Comparison of ENCODE assay signal across 3 fruit fly cellular contexts in the genomic region with DNA sequence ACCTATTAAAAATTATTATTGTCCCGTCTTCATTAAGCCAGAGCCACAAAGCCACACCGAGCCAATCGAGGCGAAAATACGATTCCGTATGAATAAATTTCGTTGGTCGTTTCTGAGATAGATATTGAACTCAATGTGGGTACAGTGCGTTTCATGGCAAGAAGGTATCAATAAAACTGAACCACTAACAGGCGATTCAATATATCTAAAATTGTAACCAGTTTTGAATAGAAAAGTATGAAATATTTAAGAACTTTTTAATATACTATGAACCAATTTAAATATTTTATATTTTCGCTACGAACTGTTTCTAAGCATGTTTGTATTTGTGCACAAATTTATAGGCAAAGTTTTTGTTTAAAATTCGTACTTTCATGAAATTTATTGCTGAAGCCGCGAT.
TF ChIP-seq lines count a peak whose summit lies in the region.

No protein-coding gene starts in this region.

- TF ChIP-seq CTCF in whole organism, embryonic (GFP tag; optimal IDR thresholded peaks at IDR 0.05; lab: Kevin White, UChicago): no peak

TF ChIP-seq in whole organism, embryonic, 481 proteins besides CTCF, POLR2A, EP300 and RAD21 (continues in another document):
- TF ChIP-seq CG13624 (GFP tag; optimal IDR thresholded peaks at IDR 0.05; lab: Kevin White, UChicago) (peak; percentile 46), Ptx1 (GFP tag; IDR thresholded peaks at IDR 0.05; lab: Robert Waterston, UW) (peak; percentile 67), CG30403 (GFP tag; optimal IDR thresholded peaks at IDR 0.05; lab: Kevin White, UChicago) (peak; percentile 65), Aef1 (GFP tag; IDR thresholded peaks at IDR 0.05; lab: Robert Waterston, UW) (peak; percentile 45; the same call in 1 of the 3 replicates), CG16813 (GFP tag; IDR thresholded peaks at IDR 0.05; lab: Robert Waterston, UW; ENCODE audit: partially characterized antibody) (no peak), CG30431 (GFP tag; optimal IDR thresholded peaks at IDR 0.05; lab: Kevin White, UChicago) (no peak), Bdp1 (GFP tag; optimal IDR thresholded peaks at IDR 0.05; lab: Kevin White, UChicago) (no peak), Dip3 (GFP tag; optimal IDR thresholded peaks at IDR 0.05; lab: Kevin White, UChicago) (peak; percentile 27), Max (GFP tag; optimal IDR thresholded peaks at IDR 0.05; lab: Kevin White, UChicago) (no peak), fu2 (GFP tag; optimal IDR thresholded peaks at IDR 0.05; lab: Kevin White, UChicago) (peak; percentile 22), CG30020 (tag; optimal IDR thresholded peaks at IDR 0.05; lab: Kevin White, UChicago) (no peak), NfI (GFP tag; optimal IDR thresholded peaks at IDR 0.05; lab: Kevin White, UChicago) (peak; percentile 13), Opbp (GFP tag; IDR thresholded peaks at IDR 0.05; lab: Robert Waterston, UW; ENCODE audit: partially characterized antibody) (no peak), Blimp-1 (GFP tag; optimal IDR thresholded peaks at IDR 0.05; lab: Kevin White, UChicago) (no peak), CG7357 (GFP tag; IDR thresholded peaks at IDR 0.05; lab: Robert Waterston, UW) (peak; percentile 49; the same call in 1 of the 3 replicates), Atf-2 (GFP tag; optimal IDR thresholded peaks at IDR 0.05; lab: Kevin White, UChicago) (no peak), run (tag; optimal IDR thresholded peaks at IDR 0.05; lab: Kevin White, UChicago) (no peak), ara (GFP tag; IDR thresholded peaks at IDR 0.05; lab: Robert Waterston, UW) (no peak), CG17829 (tag; optimal IDR thresholded peaks at IDR 0.05; lab: Kevin White, UChicago) (no peak), Sin3A (optimal IDR thresholded peaks at IDR 0.05; lab: Kevin White, UChicago) (no peak), chif (GFP tag; optimal IDR thresholded peaks at IDR 0.05; lab: Kevin White, UChicago) (no peak), Kr (GFP tag; optimal IDR thresholded peaks at IDR 0.05; lab: Kevin White, UChicago) (no peak), jing (GFP tag; optimal IDR thresholded peaks at IDR 0.05; lab: Kevin White, UChicago) (no peak), CG18262 (tag; optimal IDR thresholded peaks at IDR 0.05; lab: Kevin White, UChicago) (no peak), Mad (GFP tag; optimal IDR thresholded peaks at IDR 0.05; lab: Kevin White, UChicago) (peak; percentile 4), Dad (GFP tag; optimal IDR thresholded peaks at IDR 0.05; lab: Kevin White, UChicago) (no peak), CG4424 (GFP tag; optimal IDR thresholded peaks at IDR 0.05; lab: Kevin White, UChicago) (no peak), zen (tag; optimal IDR thresholded peaks at IDR 0.05; lab: Kevin White, UChicago) (no peak), amos (GFP tag; IDR thresholded peaks at IDR 0.05; lab: Robert Waterston, UW; ENCODE audit: partially characterized antibody) (no peak)

TF ChIP-seq in whole organism, prepupa, 60 proteins besides CTCF, POLR2A, EP300 and RAD21:
- TF ChIP-seq eg (GFP tag; IDR thresholded peaks at IDR 0.05; lab: Robert Waterston, UW) (0 out of 3 replicates have a peak, but pooled peaks have one; percentile 14), Eip78C (GFP tag; lab: Kevin White, UChicago) (peak; percentile 24), Sox15 (GFP tag; optimal IDR thresholded peaks at IDR 0.05; lab: Kevin White, UChicago) (no peak)

TF ChIP-seq in whole organism, wandering third instar larva, 38 proteins besides CTCF, POLR2A, EP300 and RAD21:
- TF ChIP-seq sv (GFP tag; optimal IDR thresholded peaks at IDR 0.05; lab: Kevin White, UChicago): peak; percentile 70
- TF ChIP-seq Sp1 (GFP tag; optimal IDR thresholded peaks at IDR 0.05; lab: Kevin White, UChicago): no peak
